Fruit fly (Drosophila melanogaster) whole organism, pupa: ENCODE data around the gene Mettl3.
A peak's percentile ranks its signal among the peaks of the same experiment; 100 is the strongest.

Experiments
- CG10348 ChIP-seq: fragments of 200-800 bp; sonication (Bioruptor generic); IDR thresholded peaks from 2 replicates; pipeline ENCODE4 v1.3.6; 2022; ENCODE audit warnings: missing biosample characterization, missing genetic modification characterization
- CG12605 ChIP-seq: fragments of 200-800 bp; sonication (Bioruptor generic); IDR thresholded peaks from 2 replicates; pipeline ENCODE4 v1.3.6; 2022; ENCODE audit warnings: missing biosample characterization, missing genetic modification characterization
- CG13204 ChIP-seq: fragments of 200-800 bp; sonication (Bioruptor generic); optimal IDR thresholded peaks from 2 replicates; lab custom pipeline; 2018; ENCODE audit warnings: missing biosample characterization, mild to moderate bottlenecking, missing genetic modification characterization, moderate library complexity
- CG14655 ChIP-seq: fragments of 200-800 bp; sonication (Bioruptor generic); optimal IDR thresholded peaks from 3 replicates; lab custom pipeline; 2017; ENCODE audit warnings: mild to moderate bottlenecking, missing biosample characterization, missing genetic modification reagents, missing genetic modification characterization
- CG15710 ChIP-seq: fragments of 200-800 bp; sonication (Bioruptor generic); optimal IDR thresholded peaks from 2 replicates; lab custom pipeline; 2018; ENCODE audit warnings: missing biosample characterization, mild to moderate bottlenecking, missing genetic modification characterization, moderate library complexity
- CG17806 ChIP-seq: fragments of 200-800 bp; sonication (Bioruptor generic); optimal IDR thresholded peaks from 2 replicates; lab custom pipeline; 2018; ENCODE audit warnings: missing biosample characterization, mild to moderate bottlenecking, missing genetic modification characterization, moderate library complexity
- CG8159 ChIP-seq: fragments of 200-800 bp; sonication (Bioruptor generic); optimal IDR thresholded peaks from 3 replicates; lab custom pipeline; 2018; ENCODE audit warnings: missing biosample characterization, mild to moderate bottlenecking, missing genetic modification characterization, moderate library complexity
- CG9948 ChIP-seq: fragments of 200-800 bp; sonication (Bioruptor generic); optimal IDR thresholded peaks from 2 replicates; lab custom pipeline; 2018; ENCODE audit warnings: missing biosample characterization, mild to moderate bottlenecking, missing genetic modification characterization, moderate library complexity
- D1 ChIP-seq: fragments of 200-800 bp; sonication (Bioruptor generic); optimal IDR thresholded peaks from 2 replicates; lab custom pipeline; 2018; ENCODE audit warnings: missing biosample characterization, mild to moderate bottlenecking, missing genetic modification characterization, moderate library complexity
- EcR ChIP-seq: fragments of 200-800 bp; sonication (Bioruptor generic); optimal IDR thresholded peaks from 3 replicates; lab custom pipeline; 2019; ENCODE audit warnings: missing biosample characterization, missing genetic modification characterization, mild to moderate bottlenecking, moderate library complexity, missing genetic modification reagents
- Pif1A ChIP-seq: fragments of 200-800 bp; sonication (Bioruptor generic); optimal IDR thresholded peaks from 3 replicates; lab custom pipeline; 2016; ENCODE audit warnings: missing biosample characterization, missing genetic modification characterization
- fd96Ca ChIP-seq: fragments of 200-800 bp; sonication (Bioruptor generic); IDR thresholded peaks from 3 replicates; pipeline ENCODE4 v1.3.6; 2022; ENCODE audit warnings: missing biosample characterization, missing genetic modification characterization
- gl ChIP-seq: fragments of 200-800 bp; sonication (Bioruptor generic); optimal IDR thresholded peaks from 2 replicates; lab custom pipeline; 2018; ENCODE audit warnings: missing biosample characterization, mild to moderate bottlenecking, missing genetic modification characterization
- rn ChIP-seq: fragments of 200-800 bp; sonication (Bioruptor generic); IDR thresholded peaks from 2 replicates; pipeline ENCODE4 v1.3.6; 2022; ENCODE audit warnings: missing biosample characterization, missing genetic modification characterization

DNA sequence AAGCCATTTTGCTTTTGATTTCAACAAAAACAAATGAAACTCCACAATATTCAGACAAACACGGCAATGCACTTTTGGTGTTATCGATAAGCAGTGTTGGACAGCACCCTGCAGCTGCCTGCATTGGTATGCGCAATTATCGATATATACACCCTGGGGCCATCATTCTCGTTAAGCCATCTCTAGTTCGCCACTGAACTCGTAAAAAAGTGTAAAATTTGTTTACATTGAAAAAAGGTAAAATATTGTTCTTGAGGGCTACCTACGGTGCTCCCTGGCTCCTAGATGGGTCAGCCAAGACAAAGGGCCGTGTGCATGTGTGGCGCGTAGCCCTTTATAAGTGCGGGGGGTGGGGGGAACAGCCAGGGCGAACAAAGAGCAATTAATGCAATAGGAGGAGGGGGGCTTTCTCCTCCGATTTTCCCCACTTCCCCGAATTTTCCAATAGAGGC lies 45.5 kb upstream of the Mettl3 start, which contains the start of the genes CG13603 and CG5902:
- TF ChIP-seq CG12605 (GFP tag; lab: Robert Waterston, UW) (no peak), D1 (no peak), EcR (GFP tag; lab: Kevin White, UChicago) (peak; percentile 70), CG9948 (tag; lab: Kevin White, UChicago) (no peak), rn (0 out of 2 replicates have a peak, but pooled peaks have one; percentile 8), gl (peak; percentile 48), Pif1A (GFP tag; lab: Kevin White, UChicago) (no peak), CG10348 (GFP tag; lab: Robert Waterston, UW) (no peak), CG13204 (no peak), CG14655 (GFP tag; lab: Kevin White, UChicago) (no peak), CG8159 (tag; lab: Kevin White, UChicago) (no peak), CG15710 (peak; percentile 16), CG17806 (tag; lab: Kevin White, UChicago) (no peak), fd96Ca (GFP tag; lab: Robert Waterston, UW) (peak; percentile 57; the same call in 1 of the 3 replicates)
